Worm (Caenorhabditis elegans) whole organism, young adult: ENCODE data around the gene K04B12.2.
A peak's percentile ranks its signal among the peaks of the same experiment; 100 is the strongest.

Experiments used
- B0019.2 ChIP-seq: fragments of 200-800 bp; sonication (Bioruptor generic); conservative IDR thresholded peaks from 2 replicates; pipeline ENCODE4 v1.3.6; 2022; ENCODE audit warnings: missing genetic modification reagents, missing genetic modification characterization, missing compliant biosample characterization
- B0035.1 ChIP-seq: sonication (generic microtip); optimal IDR thresholded peaks from 2 replicates; lab custom pipeline; 2016; ENCODE audit warnings: missing genetic modification characterization, mild to moderate bottlenecking, missing compliant biosample characterization, missing genotype, missing genetic modification reagents
- C06A6.2 ChIP-seq: fragments of 200-800 bp; sonication (Bioruptor generic); conservative IDR thresholded peaks from 2 replicates; pipeline ENCODE4 v1.3.6; 2022; ENCODE audit warnings: missing genetic modification characterization, missing compliant biosample characterization
- F10E7.11 ChIP-seq: sonication (generic microtip); optimal IDR thresholded peaks from 2 replicates; lab custom pipeline; 2017; ENCODE audit warnings: mild to moderate bottlenecking, missing genetic modification characterization, moderate library complexity, missing compliant biosample characterization
- F22D6.2 ChIP-seq: sonication (generic microtip); optimal IDR thresholded peaks from 2 replicates; lab custom pipeline; 2016; ENCODE audit warnings: mild to moderate bottlenecking, missing genetic modification characterization, missing compliant biosample characterization
- F23B12.7 ChIP-seq: sonication (generic microtip); optimal IDR thresholded peaks from 2 replicates; lab custom pipeline; 2017; ENCODE audit warnings: missing genetic modification characterization, mild to moderate bottlenecking, missing compliant biosample characterization, antibody characterized with exemption, moderate library complexity; ENCODE audit not compliant: insufficient read depth
- F39B2.1 ChIP-seq: fragments of 200-800 bp; sonication (Bioruptor generic); IDR thresholded peaks from 2 replicates; pipeline ENCODE4 v1.3.6; 2022; ENCODE audit warnings: missing genetic modification reagents, missing genetic modification characterization, missing compliant biosample characterization
- F49E8.2 ChIP-seq: sonication (generic microtip); optimal IDR thresholded peaks from 3 replicates; lab custom pipeline; 2017; ENCODE audit warnings: missing genetic modification characterization, mild to moderate bottlenecking, missing compliant biosample characterization, antibody characterized with exemption, moderate library complexity; ENCODE audit not compliant: insufficient read depth
- K12H6.12 ChIP-seq: fragments of 200-800 bp; sonication (Bioruptor generic); optimal IDR thresholded peaks from 2 replicates; lab custom pipeline; 2018; ENCODE audit warnings: mild to moderate bottlenecking, missing genetic modification characterization, missing compliant biosample characterization
- T07F8.4 ChIP-seq: sonication (generic microtip); optimal IDR thresholded peaks from 2 replicates; lab custom pipeline; 2016; ENCODE audit warnings: mild to moderate bottlenecking, missing genetic modification characterization, moderate library complexity, missing compliant biosample characterization
- ZK185.1 ChIP-seq: sonication (generic microtip); optimal IDR thresholded peaks from 2 replicates; lab custom pipeline; 2016; ENCODE audit warnings: mild to moderate bottlenecking, missing genetic modification characterization, missing compliant biosample characterization; ENCODE audit not compliant: poor library complexity, severe bottlenecking
- attf-5 ChIP-seq: fragments of 200-800 bp; sonication (Bioruptor generic); optimal IDR thresholded peaks from 2 replicates; lab custom pipeline; 2018; ENCODE audit warnings: mild to moderate bottlenecking, missing genetic modification characterization, missing compliant biosample characterization
- bed-1 ChIP-seq: fragments of 200-800 bp; sonication (Bioruptor generic); IDR thresholded peaks from 2 replicates; pipeline ENCODE4 v1.3.6; 2022; ENCODE audit warnings: missing genetic modification reagents, missing genetic modification characterization, missing compliant biosample characterization
- ccch-3 ChIP-seq: fragments of 200-800 bp; sonication (Bioruptor generic); optimal IDR thresholded peaks from 2 replicates; lab custom pipeline; 2018; ENCODE audit warnings: mild to moderate bottlenecking, missing genetic modification characterization, missing compliant biosample characterization
- efl-1 ChIP-seq: fragments of 150-350 bp; optimal IDR thresholded peaks from 2 replicates; lab custom pipeline; 2014; ENCODE audit warnings: missing biosample characterization, missing genetic modification reagents, missing genetic modification characterization
- egl-44 ChIP-seq: fragments of 200-800 bp; sonication (Bioruptor generic); IDR thresholded peaks from 2 replicates; pipeline ENCODE4 v1.3.6; 2022; ENCODE audit warnings: missing genetic modification reagents, missing genetic modification characterization, missing compliant biosample characterization
- egrh-3 ChIP-seq: fragments of 200-800 bp; sonication (Bioruptor generic); IDR thresholded peaks from 2 replicates; pipeline ENCODE4 v1.3.6; 2022; ENCODE audit warnings: missing genetic modification reagents, missing genetic modification characterization, missing compliant biosample characterization
- ets-4 ChIP-seq: fragments of 200-800 bp; sonication (Bioruptor generic); optimal IDR thresholded peaks from 2 replicates; lab custom pipeline; 2018; ENCODE audit warnings: mild to moderate bottlenecking, missing genetic modification characterization, missing compliant biosample characterization
- hlh-12 ChIP-seq: sonication (generic microtip); optimal IDR thresholded peaks from 2 replicates; lab custom pipeline; 2016; ENCODE audit warnings: missing genetic modification characterization, missing compliant biosample characterization
- hmg-1.2 ChIP-seq: fragments of 200-800 bp; sonication (Bioruptor generic); IDR thresholded peaks from 2 replicates; pipeline ENCODE4 v1.3.6; 2022; ENCODE audit warnings: missing genetic modification reagents, missing genetic modification characterization, missing compliant biosample characterization
- hmg-20 ChIP-seq: fragments of 200-800 bp; sonication (Bioruptor generic); IDR thresholded peaks from 2 replicates; pipeline ENCODE4 v1.3.6; 2022; ENCODE audit warnings: missing genetic modification reagents, missing genetic modification characterization, missing compliant biosample characterization
- hsf-1 ChIP-seq: fragments of 200-800 bp; sonication (Bioruptor generic); IDR thresholded peaks from 2 replicates; pipeline ENCODE4 v1.3.6; 2022; ENCODE audit warnings: missing genetic modification reagents, missing genetic modification characterization, missing compliant biosample characterization
- let-526 ChIP-seq: fragments of 200-800 bp; sonication (Bioruptor generic); IDR thresholded peaks from 2 replicates; pipeline ENCODE4 v1.3.6; 2022; ENCODE audit warnings: missing genetic modification reagents, missing genetic modification characterization, missing compliant biosample characterization
- lin-54 ChIP-seq: fragments of 200-800 bp; sonication (Bioruptor generic); optimal IDR thresholded peaks from 2 replicates; lab custom pipeline; 2018; ENCODE audit warnings: mild to moderate bottlenecking, missing genetic modification characterization, missing compliant biosample characterization
- lsl-1 ChIP-seq: fragments of 200-800 bp; sonication (Bioruptor generic); optimal IDR thresholded peaks from 2 replicates; lab custom pipeline; 2018; ENCODE audit warnings: mild to moderate bottlenecking, missing genetic modification characterization, moderate library complexity, missing compliant biosample characterization
- lsy-27 ChIP-seq: sonication (generic microtip); optimal IDR thresholded peaks from 2 replicates; lab custom pipeline; 2017; ENCODE audit warnings: missing genetic modification characterization, mild to moderate bottlenecking, missing compliant biosample characterization, antibody characterized with exemption, missing genotype, borderline replicate concordance; ENCODE audit not compliant: insufficient read depth
- madf-6 ChIP-seq: fragments of 200-800 bp; sonication (Bioruptor generic); IDR thresholded peaks from 2 replicates; pipeline ENCODE4 v1.3.6; 2022; ENCODE audit warnings: missing genetic modification reagents, missing genetic modification characterization, missing compliant biosample characterization
- madf-8 ChIP-seq: fragments of 200-800 bp; sonication (Bioruptor generic); conservative IDR thresholded peaks from 2 replicates; pipeline ENCODE4 v1.3.6; 2022; ENCODE audit warnings: missing genetic modification reagents, missing genetic modification characterization, missing compliant biosample characterization
- mcd-1 ChIP-seq: fragments of 200-800 bp; sonication (Bioruptor generic); IDR thresholded peaks from 2 replicates; pipeline ENCODE4 v1.3.6; 2022; ENCODE audit warnings: missing genetic modification reagents, missing genetic modification characterization, missing compliant biosample characterization
- mel-28 ChIP-seq: sonication (generic microtip); optimal IDR thresholded peaks from 2 replicates; lab custom pipeline; 2016; ENCODE audit warnings: borderline replicate concordance, mild to moderate bottlenecking, missing genetic modification characterization, missing compliant biosample characterization
- nhr-120 ChIP-seq: fragments of 200-800 bp; sonication (Bioruptor generic); IDR thresholded peaks from 2 replicates; pipeline ENCODE4 v1.3.6; 2022; ENCODE audit warnings: missing genetic modification characterization, missing compliant biosample characterization
- nhr-27 ChIP-seq: fragments of 200-800 bp; sonication (Bioruptor generic); optimal IDR thresholded peaks from 2 replicates; lab custom pipeline; 2018; ENCODE audit warnings: mild to moderate bottlenecking, missing genetic modification characterization, moderate library complexity, missing compliant biosample characterization
- nhr-90 ChIP-seq: sonication (generic microtip); optimal IDR thresholded peaks from 2 replicates; lab custom pipeline; 2016; ENCODE audit warnings: missing genotype, mild to moderate bottlenecking, missing genetic modification characterization, missing compliant biosample characterization
- snpc-4 ChIP-seq, 5 experiments: fragments of 150-350 bp in 1 of 5; sonication (generic microtip) in 4 of 5; optimal IDR thresholded peaks; 2 replicates each; lab custom pipeline; 2014 to 2018; ENCODE audit warnings: missing genetic modification characterization in 5 of 5, missing biosample characterization in 3 of 5, antibody characterized with exemption in 2 of 5, mild to moderate bottlenecking in 2 of 5, missing compliant biosample characterization in 2 of 5, missing genotype in 2 of 5, moderate library complexity in 2 of 5, missing genetic modification reagents in 1 of 5
- somi-1 ChIP-seq: fragments of 200-800 bp; sonication (Bioruptor generic); optimal IDR thresholded peaks from 2 replicates; lab custom pipeline; 2018; ENCODE audit warnings: mild to moderate bottlenecking, missing genetic modification characterization, missing compliant biosample characterization
- tbx-9 ChIP-seq: sonication (generic microtip); optimal IDR thresholded peaks from 2 replicates; lab custom pipeline; 2016; ENCODE audit warnings: borderline replicate concordance, missing genetic modification characterization, inconsistent platforms, missing compliant biosample characterization
- unc-62 ChIP-seq: fragments of 150-350 bp; optimal IDR thresholded peaks from 2 replicates; lab custom pipeline; 2014; ENCODE audit warnings: missing biosample characterization, missing genetic modification reagents, missing genetic modification characterization
- zim-3 ChIP-seq: sonication (generic microtip); optimal IDR thresholded peaks from 2 replicates; lab custom pipeline; 2017; ENCODE audit warnings: mild to moderate bottlenecking, missing genetic modification characterization, moderate library complexity, missing compliant biosample characterization
- ztf-18 ChIP-seq: sonication (generic microtip); optimal IDR thresholded peaks from 2 replicates; lab custom pipeline; 2016; ENCODE audit warnings: missing genotype, mild to moderate bottlenecking, missing genetic modification characterization, missing compliant biosample characterization
- ztf-26 ChIP-seq: sonication (generic microtip); optimal IDR thresholded peaks from 2 replicates; lab custom pipeline; 2017; ENCODE audit warnings: missing genetic modification characterization, missing compliant biosample characterization
- ztf-28 ChIP-seq: fragments of 200-800 bp; sonication (Bioruptor generic); IDR thresholded peaks from 2 replicates; pipeline ENCODE4 v1.3.6; 2022; ENCODE audit warnings: missing genetic modification reagents, missing genetic modification characterization, missing compliant biosample characterization
- ztf-3 ChIP-seq: fragments of 200-800 bp; sonication (Bioruptor generic); optimal IDR thresholded peaks from 2 replicates; lab custom pipeline; 2018; ENCODE audit warnings: mild to moderate bottlenecking, missing genetic modification characterization, missing compliant biosample characterization

Gene K04B12.2

DNA sequence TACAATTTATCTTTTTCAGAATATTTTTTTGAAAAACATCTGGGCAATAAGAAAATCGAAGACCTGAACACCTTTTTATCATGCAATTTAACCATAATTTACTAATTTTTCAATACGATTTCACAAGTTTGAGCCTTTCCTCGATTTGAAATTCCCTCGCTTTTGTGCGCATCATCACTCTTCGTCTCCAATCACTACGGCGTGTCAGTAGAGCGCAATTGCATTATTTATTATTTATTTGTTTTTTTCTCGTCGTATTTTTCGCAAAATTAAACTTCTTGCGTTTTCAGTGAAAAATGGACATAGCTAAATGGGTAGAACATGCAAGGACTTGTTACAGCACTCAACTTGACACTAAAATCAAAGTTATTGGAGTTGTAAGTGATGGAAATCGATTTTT lies 3.4 kb upstream of the K04B12.2 start, which contains the start of gene smg-8 (continued):
- no peak for TF ChIP-seq snpc-4 (GFP tag; optimal IDR thresholded peaks at IDR 0.05; lab: Kevin White, UChicago)
- TF ChIP-seq snpc-4 (tag; optimal IDR thresholded peaks at IDR 0.05; lab: Kevin White, UChicago): no peak
- no peak for TF ChIP-seq nhr-120 (GFP tag; lab: Robert Waterston, UW)
- TF ChIP-seq egl-44 (GFP tag; lab: Robert Waterston, UW): no peak
- TF ChIP-seq F39B2.1 (GFP tag; lab: Robert Waterston, UW): no peak
- no peak for TF ChIP-seq mel-28 (tag; lab: Kevin White, UChicago)
- no peak for TF ChIP-seq nhr-90 (tag; lab: Kevin White, UChicago)
- no peak for TF ChIP-seq ztf-26 (tag; lab: Kevin White, UChicago)
- peak; percentile 90 for TF ChIP-seq hmg-1.2
- no peak for TF ChIP-seq ztf-3 (GFP tag; lab: Kevin White, UChicago)
- TF ChIP-seq unc-62 (GFP tag; lab: Kevin White, UChicago): no peak
- no peak for TF ChIP-seq T07F8.4 (tag; lab: Kevin White, UChicago)
- TF ChIP-seq C06A6.2 (GFP tag; lab: Robert Waterston, UW): no peak
- TF ChIP-seq hmg-20 (GFP tag; lab: Robert Waterston, UW): no peak
- TF ChIP-seq K12H6.12 (tag; lab: Kevin White, UChicago): no peak
- no peak for TF ChIP-seq zim-3 (tag; lab: Kevin White, UChicago)
- no peak for TF ChIP-seq F10E7.11
- peak; percentile 96 for TF ChIP-seq mcd-1 (GFP tag; lab: Robert Waterston, UW)
- TF ChIP-seq lsy-27: no peak
- TF ChIP-seq B0035.1 (tag; lab: Kevin White, UChicago): no peak
- TF ChIP-seq bed-1 (GFP tag; lab: Robert Waterston, UW): no peak
- TF ChIP-seq egrh-3 (GFP tag; lab: Robert Waterston, UW): no peak
- no peak for TF ChIP-seq ccch-3 (GFP tag; lab: Kevin White, UChicago)
- TF ChIP-seq lin-54 (GFP tag; lab: Kevin White, UChicago): peak; percentile 94
- TF ChIP-seq madf-8 (GFP tag; lab: Robert Waterston, UW): no peak
- no peak for TF ChIP-seq hsf-1
- TF ChIP-seq ets-4 (GFP tag; lab: Kevin White, UChicago): no peak
- no peak for TF ChIP-seq B0019.2
- no peak for TF ChIP-seq F22D6.2 (tag; lab: Kevin White, UChicago)
- peak; percentile 17 for TF ChIP-seq F49E8.2 (tag; lab: Kevin White, UChicago)
- peak; percentile 0 for TF ChIP-seq F23B12.7 (tag; lab: Kevin White, UChicago)
- TF ChIP-seq ztf-18 (tag; lab: Kevin White, UChicago): peak; percentile 15
- TF ChIP-seq efl-1 (GFP tag; lab: Kevin White, UChicago): peak; percentile 84
- no peak for TF ChIP-seq nhr-27 (tag; lab: Kevin White, UChicago)
- no peak for TF ChIP-seq ztf-28 (GFP tag; lab: Robert Waterston, UW)
- peak; percentile 59 for TF ChIP-seq lsl-1 (GFP tag; lab: Kevin White, UChicago)
- TF ChIP-seq hlh-12 (tag; lab: Kevin White, UChicago): no peak
- no peak for TF ChIP-seq ZK185.1 (tag; lab: Kevin White, UChicago)
- TF ChIP-seq attf-5 (GFP tag; lab: Kevin White, UChicago): peak; percentile 33
- no peak for TF ChIP-seq let-526 (GFP tag; lab: Robert Waterston, UW)
- no peak for TF ChIP-seq somi-1 (GFP tag; lab: Kevin White, UChicago)
- no peak for TF ChIP-seq tbx-9 (tag; lab: Kevin White, UChicago)
- peak; percentile 47; the same call in 1 of the 2 replicates for TF ChIP-seq madf-6 (GFP tag; lab: Robert Waterston, UW)
